Worm (Caenorhabditis elegans) whole organism, L1 larva: ENCODE measurements around the gene dpy-11.

ENCODE experiments used
- C16A3.4 ChIP-seq: fragments of 150-350 bp; optimal IDR thresholded peaks from 2 replicates; lab custom pipeline; 2014; ENCODE audit warnings: missing biosample characterization, missing genetic modification characterization
- aly-2 ChIP-seq: fragments of 150-350 bp; optimal IDR thresholded peaks from 2 replicates; lab custom pipeline; 2014; ENCODE audit warnings: missing biosample characterization, missing genetic modification characterization
- ceh-82 ChIP-seq, 3 experiments: fragments of 150-350 bp in 1 of 3; sonication (generic microtip) in 2 of 3; optimal IDR thresholded peaks; 2 replicates each; lab custom pipeline; 2014 to 2017; ENCODE audit warnings: missing biosample characterization in 3 of 3, missing genetic modification characterization in 3 of 3
- egl-27 ChIP-seq, 2 experiments: fragments of 150-350 bp in 1 of 2; sonication (generic microtip); optimal IDR thresholded peaks; 3 replicates each; lab custom pipeline; 2017 to 2018; ENCODE audit warnings: missing biosample characterization in 2 of 2, missing genetic modification characterization in 2 of 2, missing genetic modification reagents in 2 of 2
- fos-1 ChIP-seq: fragments of 150-350 bp; optimal IDR thresholded peaks from 2 replicates; lab custom pipeline; 2014; ENCODE audit warnings: missing biosample characterization, missing genetic modification characterization
- nhr-84 ChIP-seq: sonication (generic microtip); optimal IDR thresholded peaks from 2 replicates; lab custom pipeline; 2017; ENCODE audit warnings: missing biosample characterization, missing genetic modification characterization
- nhr-90 ChIP-seq: sonication (generic microtip); optimal IDR thresholded peaks from 2 replicates; lab custom pipeline; 2016; ENCODE audit warnings: mild to moderate bottlenecking, missing genetic modification characterization, missing compliant biosample characterization; ENCODE audit not compliant: poor library complexity
- pqm-1 ChIP-seq: sonication (generic microtip); optimal IDR thresholded peaks from 3 replicates; lab custom pipeline; 2017; ENCODE audit warnings: missing biosample characterization, missing genetic modification characterization
- rnt-1 ChIP-seq: sonication (generic microtip); optimal IDR thresholded peaks from 2 replicates; lab custom pipeline; 2016; ENCODE audit warnings: mild to moderate bottlenecking, missing genetic modification characterization, moderate library complexity, missing compliant biosample characterization
- skn-1 ChIP-seq: fragments of 150-350 bp; optimal IDR thresholded peaks from 2 replicates; lab custom pipeline; 2014; ENCODE audit warnings: missing biosample characterization, missing genetic modification characterization

- TF ChIP-seq egl-27 (tag; optimal IDR thresholded peaks at IDR 0.05; lab: Kevin White, UChicago) (no peak), nhr-84 (tag; lab: Kevin White, UChicago) (no peak), aly-2 (tag; lab: Kevin White, UChicago) (no peak), pqm-1 (tag; lab: Kevin White, UChicago) (no peak), nhr-90 (peak; percentile 28), C16A3.4 (tag; lab: Kevin White, UChicago) (no peak), fos-1 (tag; lab: Kevin White, UChicago) (no peak), skn-1 (tag; lab: Kevin White, UChicago) (no peak), ceh-82 (tag; optimal IDR thresholded peaks at IDR 0.05; lab: Kevin White, UChicago) (no peak), rnt-1 (tag; lab: Kevin White, UChicago) (no peak)
Measured at ce11 chrV:6544999-6545398, 30.0 kb upstream of the dpy-11 start.
